Worm (Caenorhabditis elegans): ENCODE results near the gene C55A6.12.

C55A6.12 gene

ce11 chrV:11497475-11497874, 5.5 kb downstream of the C55A6.12 start:
- TF ChIP-seq sem-2 (GFP tag; optimal IDR thresholded peaks at IDR 0.05): no peak
- TF ChIP-seq zip-8 (tag; optimal IDR thresholded peaks at IDR 0.05): no peak
- TF ChIP-seq elt-1 (tag; optimal IDR thresholded peaks at IDR 0.05; ENCODE audit: borderline replicate concordance, insufficient read depth): no peak
- TF ChIP-seq ceh-43 (GFP tag; optimal IDR thresholded peaks at IDR 0.05): no peak
- TF ChIP-seq unc-62 (GFP tag; optimal IDR thresholded peaks at IDR 0.05): no peak
- no peak for TF ChIP-seq mep-1 (tag; optimal IDR thresholded peaks at IDR 0.05)
- TF ChIP-seq snpc-4 (tag; optimal IDR thresholded peaks at IDR 0.05): no peak
- no peak for TF ChIP-seq pha-4 (tag; optimal IDR thresholded peaks at IDR 0.05)
- no peak for TF ChIP-seq ceh-39 (tag; optimal IDR thresholded peaks at IDR 0.05)
- no peak for TF ChIP-seq nhr-28 (tag; optimal IDR thresholded peaks at IDR 0.05)
- TF ChIP-seq unc-39 (tag; optimal IDR thresholded peaks at IDR 0.05): no peak
- no peak for TF ChIP-seq ztf-11 (tag; optimal IDR thresholded peaks at IDR 0.05)
- no peak for TF ChIP-seq mab-5 (tag; optimal IDR thresholded peaks at IDR 0.05)
- no peak for TF ChIP-seq drap-1 (GFP tag; optimal IDR thresholded peaks at IDR 0.05)
- no peak for TF ChIP-seq cnd-1 (tag; optimal IDR thresholded peaks at IDR 0.05)

ce11 chrV:11496283-11496682, 6.6 kb downstream of the C55A6.12 start, which contains the start of gene htrl-1:
Gene htrl-1, minus strand, starts transcription at chrV:11496383.
- TF ChIP-seq nhr-2 (tag; optimal IDR thresholded peaks at IDR 0.05): no peak
- no peak for TF ChIP-seq ces-1 (GFP tag; optimal IDR thresholded peaks at IDR 0.05)
- TF ChIP-seq elt-3 (tag; optimal IDR thresholded peaks at IDR 0.05): no peak

- TF ChIP-seq unc-62 (GFP tag; optimal IDR thresholded peaks at IDR 0.05): no peak
- no peak for TF ChIP-seq ceh-39 (tag; optimal IDR thresholded peaks at IDR 0.05)
- no peak for TF ChIP-seq mab-5 (tag; optimal IDR thresholded peaks at IDR 0.05)
- TF ChIP-seq nhr-237 (tag; optimal IDR thresholded peaks at IDR 0.05): no peak
- no peak for TF ChIP-seq M03D4.4 (tag; optimal IDR thresholded peaks at IDR 0.05)
- no peak for TF ChIP-seq blmp-1 (tag; optimal IDR thresholded peaks at IDR 0.05)
- no peak for TF ChIP-seq elt-3 (tag; optimal IDR thresholded peaks at IDR 0.05)
- TF ChIP-seq zip-8 (tag; optimal IDR thresholded peaks at IDR 0.05): no peak
- TF ChIP-seq ces-1 (GFP tag; optimal IDR thresholded peaks at IDR 0.05): no peak
- no peak for TF ChIP-seq mep-1 (tag; optimal IDR thresholded peaks at IDR 0.05)
- TF ChIP-seq sem-2 (GFP tag; optimal IDR thresholded peaks at IDR 0.05): no peak
- TF ChIP-seq ham-2 (GFP tag; optimal IDR thresholded peaks at IDR 0.05): no peak
- TF ChIP-seq ceh-83 (GFP tag; optimal IDR thresholded peaks at IDR 0.05): no peak
- no peak for TF ChIP-seq lin-13 (tag; optimal IDR thresholded peaks at IDR 0.05)
- no peak for TF ChIP-seq unc-120 (tag; optimal IDR thresholded peaks at IDR 0.05; ENCODE audit: poor library complexity, severe bottlenecking)
- TF ChIP-seq tbx-8 (GFP tag; optimal IDR thresholded peaks at IDR 0.05): no peak
- no peak for TF ChIP-seq elt-1 (tag; optimal IDR thresholded peaks at IDR 0.05; ENCODE audit: borderline replicate concordance, insufficient read depth)
- no peak for TF ChIP-seq mls-2 (tag; optimal IDR thresholded peaks at IDR 0.05)
Observed at ce11 chrV:11492456-11492855, 10.5 kb downstream of the C55A6.12 start, which contains the start of gene T11F9.21. Gene T11F9.21, plus strand, starts transcription at chrV:11492756.

- TF ChIP-seq drap-1 (GFP tag; optimal IDR thresholded peaks at IDR 0.05) (no peak), zip-8 (tag; optimal IDR thresholded peaks at IDR 0.05) (no peak)
Observed at ce11 chrV:11490382-11490781, 12.5 kb downstream of the C55A6.12 start, which contains the start of gene dhs-19. Gene dhs-19, minus strand, starts transcription at chrV:11490482.

- no peak for TF ChIP-seq mep-1 (tag; optimal IDR thresholded peaks at IDR 0.05)
- no peak for TF ChIP-seq lsy-2 (tag; optimal IDR thresholded peaks at IDR 0.05)
- TF ChIP-seq hlh-1 (tag; optimal IDR thresholded peaks at IDR 0.05): no peak
- no peak for TF ChIP-seq drap-1 (GFP tag; optimal IDR thresholded peaks at IDR 0.05)
- no peak for TF ChIP-seq ham-2 (GFP tag; optimal IDR thresholded peaks at IDR 0.05)
- TF ChIP-seq unc-39 (tag; optimal IDR thresholded peaks at IDR 0.05): no peak
- TF ChIP-seq unc-62 (GFP tag; optimal IDR thresholded peaks at IDR 0.05): no peak
- no peak for TF ChIP-seq zip-8 (tag; optimal IDR thresholded peaks at IDR 0.05)
- TF ChIP-seq flh-1 (GFP tag; optimal IDR thresholded peaks at IDR 0.05): no peak
- TF ChIP-seq bed-3 (GFP tag; optimal IDR thresholded peaks at IDR 0.05): no peak
- TF ChIP-seq elt-3 (tag; optimal IDR thresholded peaks at IDR 0.05): no peak
- no peak for TF ChIP-seq ces-1 (GFP tag; optimal IDR thresholded peaks at IDR 0.05)
- no peak for TF ChIP-seq ztf-11 (tag; optimal IDR thresholded peaks at IDR 0.05)
- no peak for TF ChIP-seq cnd-1 (tag; optimal IDR thresholded peaks at IDR 0.05)
Observed at ce11 chrV:11488288-11488687, 14.6 kb downstream of the C55A6.12 start.

Measured in whole organism, mixed stage, embryonic.